Worm (Caenorhabditis elegans): ENCODE results near the gene tbc-8.

ce11 chrIII:10361456-10361855 lies 3.3 kb upstream of the tbc-8 start:
- TF ChIP-seq repo-1 (tag; optimal IDR thresholded peaks at IDR 0.05), result no peak
- TF ChIP-seq F49E8.2 (tag; optimal IDR thresholded peaks at IDR 0.05; ENCODE audit: insufficient read depth), result no peak
- TF ChIP-seq zfh-2 (GFP tag; conservative IDR thresholded peaks at IDR 0.05), result no peak
- TF ChIP-seq him-1 (tag; optimal IDR thresholded peaks at IDR 0.05), result no peak
- no peak for TF ChIP-seq F52B5.7 (tag; optimal IDR thresholded peaks at IDR 0.05)

Measured in whole organism, young adult.